Worm (Caenorhabditis elegans) whole organism, young adult: ENCODE results near the gene srd-46.

Source experiments
- C06A6.2 ChIP-seq: fragments of 200-800 bp; sonication (Bioruptor generic); conservative IDR thresholded peaks from 2 replicates; pipeline ENCODE4 v1.3.6; 2022; ENCODE audit warnings: missing genetic modification characterization, missing compliant biosample characterization
- D2030.7 ChIP-seq: fragments of 200-800 bp; sonication (Bioruptor generic); IDR thresholded peaks from 2 replicates; pipeline ENCODE4 v1.3.6; 2022; ENCODE audit warnings: missing genetic modification reagents, missing genetic modification characterization, missing compliant biosample characterization
- F33H1.4 ChIP-seq: fragments of 200-800 bp; sonication (Bioruptor generic); IDR thresholded peaks from 2 replicates; pipeline ENCODE4 v1.3.6; 2022; ENCODE audit warnings: missing genetic modification reagents, missing genetic modification characterization, missing compliant biosample characterization
- F37B4.10 ChIP-seq: fragments of 200-800 bp; sonication (Bioruptor generic); IDR thresholded peaks from 2 replicates; pipeline ENCODE4 v1.3.6; 2022; ENCODE audit warnings: missing genetic modification characterization, missing compliant biosample characterization
- F39B2.1 ChIP-seq: fragments of 200-800 bp; sonication (Bioruptor generic); IDR thresholded peaks from 2 replicates; pipeline ENCODE4 v1.3.6; 2022; ENCODE audit warnings: missing genetic modification reagents, missing genetic modification characterization, missing compliant biosample characterization
- F49E8.2 ChIP-seq: sonication (generic microtip); optimal IDR thresholded peaks from 3 replicates; lab custom pipeline; 2017; ENCODE audit warnings: missing genetic modification characterization, mild to moderate bottlenecking, missing compliant biosample characterization, antibody characterized with exemption, moderate library complexity; ENCODE audit not compliant: insufficient read depth
- F55B11.4 ChIP-seq: sonication (generic microtip); optimal IDR thresholded peaks from 2 replicates; lab custom pipeline; 2016; ENCODE audit warnings: missing compliant biosample characterization, missing genetic modification characterization, borderline replicate concordance; ENCODE audit not compliant: insufficient read depth
- K12H6.12 ChIP-seq: fragments of 200-800 bp; sonication (Bioruptor generic); optimal IDR thresholded peaks from 2 replicates; lab custom pipeline; 2018; ENCODE audit warnings: mild to moderate bottlenecking, missing genetic modification characterization, missing compliant biosample characterization
- Y53G8AR.9 ChIP-seq: fragments of 200-800 bp; sonication (Bioruptor generic); conservative IDR thresholded peaks from 2 replicates; pipeline ENCODE4 v1.3.6; 2022; ENCODE audit warnings: missing genetic modification reagents, missing genetic modification characterization, missing compliant biosample characterization
- Y79H2A.3 ChIP-seq: fragments of 200-800 bp; sonication (Bioruptor generic); conservative IDR thresholded peaks from 2 replicates; pipeline ENCODE4 v1.3.6; 2022; ENCODE audit warnings: missing genetic modification reagents, missing genetic modification characterization, missing compliant biosample characterization
- Y95B8A.8 ChIP-seq: fragments of 200-800 bp; sonication (Bioruptor generic); IDR thresholded peaks from 2 replicates; pipeline ENCODE4 v1.3.6; 2022; ENCODE audit warnings: missing genetic modification reagents, missing genetic modification characterization, missing compliant biosample characterization
- ZK185.1 ChIP-seq: sonication (generic microtip); optimal IDR thresholded peaks from 2 replicates; lab custom pipeline; 2016; ENCODE audit warnings: mild to moderate bottlenecking, missing genetic modification characterization, missing compliant biosample characterization; ENCODE audit not compliant: poor library complexity, severe bottlenecking
- ama-1 ChIP-seq, 3 experiments: fragments of 150-350 bp in 1 of 3; sonication (generic microtip) in 2 of 3; optimal IDR thresholded peaks; 2 replicates each; lab custom pipeline; 2014 to 2018; ENCODE audit warnings: missing biosample characterization in 2 of 3, missing genetic modification characterization in 2 of 3, missing genetic modification reagents in 2 of 3
- aptf-3 ChIP-seq: fragments of 200-800 bp; sonication (Bioruptor generic); IDR thresholded peaks from 2 replicates; pipeline ENCODE4 v1.3.6; 2022; ENCODE audit warnings: missing genetic modification characterization, missing compliant biosample characterization
- bed-1 ChIP-seq: fragments of 200-800 bp; sonication (Bioruptor generic); IDR thresholded peaks from 2 replicates; pipeline ENCODE4 v1.3.6; 2022; ENCODE audit warnings: missing genetic modification reagents, missing genetic modification characterization, missing compliant biosample characterization
- cebp-1 ChIP-seq, 2 experiments: fragments of 200-800 bp in 1 of 2; sonication (Bioruptor generic) in 1 of 2; sonication (generic microtip) in 1 of 2; IDR thresholded peaks in 1 of 2; optimal IDR thresholded peaks in 1 of 2; 2 replicates each; pipeline versions ENCODE4 v1.3.6 to Lab custom; 2017 to 2022; ENCODE audit warnings: missing compliant biosample characterization in 2 of 2, missing genetic modification characterization in 2 of 2, mild to moderate bottlenecking in 1 of 2, missing genetic modification reagents in 1 of 2, moderate library complexity in 1 of 2
- ceh-58 ChIP-seq: fragments of 200-800 bp; sonication (Bioruptor generic); IDR thresholded peaks from 2 replicates; pipeline ENCODE4 v1.3.6; 2022; ENCODE audit warnings: missing genetic modification characterization, missing compliant biosample characterization
- ceh-79 ChIP-seq: sonication (generic microtip); optimal IDR thresholded peaks from 2 replicates; lab custom pipeline; 2017; ENCODE audit warnings: mild to moderate bottlenecking, missing genetic modification characterization, missing compliant biosample characterization
- ceh-91 ChIP-seq: fragments of 200-800 bp; sonication (Bioruptor generic); IDR thresholded peaks from 2 replicates; pipeline ENCODE4 v1.3.6; 2022; ENCODE audit warnings: missing genetic modification reagents, missing genetic modification characterization, missing compliant biosample characterization
- dpff-1 ChIP-seq: sonication (generic microtip); optimal IDR thresholded peaks from 2 replicates; lab custom pipeline; 2017; ENCODE audit warnings: mild to moderate bottlenecking, missing genetic modification characterization, missing compliant biosample characterization
- dpl-1 ChIP-seq: fragments of 150-350 bp; optimal IDR thresholded peaks from 2 replicates; lab custom pipeline; 2014; ENCODE audit warnings: missing biosample characterization, missing genetic modification reagents, missing genetic modification characterization
- efl-1 ChIP-seq: fragments of 150-350 bp; optimal IDR thresholded peaks from 2 replicates; lab custom pipeline; 2014; ENCODE audit warnings: missing biosample characterization, missing genetic modification reagents, missing genetic modification characterization
- egl-18 ChIP-seq: fragments of 200-800 bp; sonication (Bioruptor generic); IDR thresholded peaks from 2 replicates; pipeline ENCODE4 v1.3.6; 2022; ENCODE audit warnings: missing genetic modification reagents, missing genetic modification characterization, missing compliant biosample characterization
- egl-44 ChIP-seq: fragments of 200-800 bp; sonication (Bioruptor generic); IDR thresholded peaks from 2 replicates; pipeline ENCODE4 v1.3.6; 2022; ENCODE audit warnings: missing genetic modification reagents, missing genetic modification characterization, missing compliant biosample characterization
- ets-4 ChIP-seq: fragments of 200-800 bp; sonication (Bioruptor generic); optimal IDR thresholded peaks from 2 replicates; lab custom pipeline; 2018; ENCODE audit warnings: mild to moderate bottlenecking, missing genetic modification characterization, missing compliant biosample characterization
- fkh-3 ChIP-seq: sonication (generic microtip); optimal IDR thresholded peaks from 2 replicates; lab custom pipeline; 2016; ENCODE audit warnings: mild to moderate bottlenecking, missing genetic modification characterization, missing compliant biosample characterization
- hmg-20 ChIP-seq: fragments of 200-800 bp; sonication (Bioruptor generic); IDR thresholded peaks from 2 replicates; pipeline ENCODE4 v1.3.6; 2022; ENCODE audit warnings: missing genetic modification reagents, missing genetic modification characterization, missing compliant biosample characterization
- lag-1 ChIP-seq: fragments of 200-800 bp; sonication (Bioruptor generic); IDR thresholded peaks from 2 replicates; pipeline ENCODE4 v1.3.6; 2022; ENCODE audit warnings: missing genetic modification reagents, missing genetic modification characterization, missing compliant biosample characterization
- let-526 ChIP-seq: fragments of 200-800 bp; sonication (Bioruptor generic); IDR thresholded peaks from 2 replicates; pipeline ENCODE4 v1.3.6; 2022; ENCODE audit warnings: missing genetic modification reagents, missing genetic modification characterization, missing compliant biosample characterization
- let-607 ChIP-seq, 2 experiments: fragments of 200-800 bp in 1 of 2; sonication (Bioruptor generic) in 1 of 2; sonication (generic microtip) in 1 of 2; optimal IDR thresholded peaks; 2 replicates each; lab custom pipeline; 2016 to 2018; ENCODE audit warnings: mild to moderate bottlenecking in 2 of 2, missing compliant biosample characterization in 2 of 2, missing genetic modification characterization in 2 of 2, moderate library complexity in 2 of 2, missing genotype in 1 of 2
- lin-26 ChIP-seq: fragments of 200-800 bp; sonication (Bioruptor generic); IDR thresholded peaks from 2 replicates; pipeline ENCODE4 v1.3.6; 2022; ENCODE audit warnings: missing genetic modification reagents, missing genetic modification characterization, missing compliant biosample characterization
- lin-40 ChIP-seq: sonication (generic microtip); optimal IDR thresholded peaks from 2 replicates; lab custom pipeline; 2016; ENCODE audit warnings: missing genetic modification characterization, mild to moderate bottlenecking, missing compliant biosample characterization, missing genotype, missing genetic modification reagents
- madf-6 ChIP-seq: fragments of 200-800 bp; sonication (Bioruptor generic); IDR thresholded peaks from 2 replicates; pipeline ENCODE4 v1.3.6; 2022; ENCODE audit warnings: missing genetic modification reagents, missing genetic modification characterization, missing compliant biosample characterization
- mcd-1 ChIP-seq: fragments of 200-800 bp; sonication (Bioruptor generic); IDR thresholded peaks from 2 replicates; pipeline ENCODE4 v1.3.6; 2022; ENCODE audit warnings: missing genetic modification reagents, missing genetic modification characterization, missing compliant biosample characterization
- mxl-1 ChIP-seq: sonication (generic microtip); optimal IDR thresholded peaks from 2 replicates; lab custom pipeline; 2016; ENCODE audit warnings: missing genetic modification characterization, missing compliant biosample characterization
- nfya-1 ChIP-seq: sonication (generic microtip); optimal IDR thresholded peaks from 2 replicates; lab custom pipeline; 2017; ENCODE audit warnings: antibody characterized with exemption, missing compliant biosample characterization, missing genetic modification characterization, borderline replicate concordance; ENCODE audit not compliant: insufficient read depth
- nhr-120 ChIP-seq: fragments of 200-800 bp; sonication (Bioruptor generic); IDR thresholded peaks from 2 replicates; pipeline ENCODE4 v1.3.6; 2022; ENCODE audit warnings: missing genetic modification characterization, missing compliant biosample characterization
- nhr-27 ChIP-seq: fragments of 200-800 bp; sonication (Bioruptor generic); optimal IDR thresholded peaks from 2 replicates; lab custom pipeline; 2018; ENCODE audit warnings: mild to moderate bottlenecking, missing genetic modification characterization, moderate library complexity, missing compliant biosample characterization
- nhr-80 ChIP-seq: sonication (generic microtip); optimal IDR thresholded peaks from 2 replicates; lab custom pipeline; 2016; ENCODE audit warnings: missing genetic modification characterization, missing compliant biosample characterization
- pha-4 ChIP-seq: fragments of 150-350 bp; sonication (generic microtip); optimal IDR thresholded peaks from 2 replicates; lab custom pipeline; 2014; ENCODE audit warnings: missing biosample characterization, missing genetic modification reagents, missing genetic modification characterization
- snpc-3.4 ChIP-seq: sonication (generic microtip); optimal IDR thresholded peaks from 2 replicates; lab custom pipeline; 2017; ENCODE audit warnings: missing genetic modification characterization, mild to moderate bottlenecking, missing compliant biosample characterization, antibody characterized with exemption, moderate library complexity, missing genotype, missing genetic modification reagents
- sptf-2 ChIP-seq: fragments of 200-800 bp; sonication (Bioruptor generic); optimal IDR thresholded peaks from 2 replicates; lab custom pipeline; 2018; ENCODE audit warnings: mild to moderate bottlenecking, missing genetic modification characterization, missing compliant biosample characterization
- tlf-1 ChIP-seq: fragments of 200-800 bp; sonication (Bioruptor generic); optimal IDR thresholded peaks from 2 replicates; lab custom pipeline; 2018; ENCODE audit warnings: mild to moderate bottlenecking, missing genetic modification characterization, missing compliant biosample characterization
- unc-130 ChIP-seq: sonication (generic microtip); optimal IDR thresholded peaks from 2 replicates; lab custom pipeline; 2016; ENCODE audit warnings: missing genetic modification reagents, missing genetic modification characterization, missing compliant biosample characterization
- unc-62 ChIP-seq: fragments of 150-350 bp; optimal IDR thresholded peaks from 2 replicates; lab custom pipeline; 2014; ENCODE audit warnings: missing biosample characterization, missing genetic modification reagents, missing genetic modification characterization
- xnd-1 ChIP-seq: sonication (generic microtip); optimal IDR thresholded peaks from 2 replicates; lab custom pipeline; 2016; ENCODE audit warnings: missing genotype, missing genetic modification reagents, missing genetic modification characterization, missing compliant biosample characterization
- ztf-18 ChIP-seq: sonication (generic microtip); optimal IDR thresholded peaks from 2 replicates; lab custom pipeline; 2016; ENCODE audit warnings: missing genotype, mild to moderate bottlenecking, missing genetic modification characterization, missing compliant biosample characterization

Gene srd-46

DNA sequence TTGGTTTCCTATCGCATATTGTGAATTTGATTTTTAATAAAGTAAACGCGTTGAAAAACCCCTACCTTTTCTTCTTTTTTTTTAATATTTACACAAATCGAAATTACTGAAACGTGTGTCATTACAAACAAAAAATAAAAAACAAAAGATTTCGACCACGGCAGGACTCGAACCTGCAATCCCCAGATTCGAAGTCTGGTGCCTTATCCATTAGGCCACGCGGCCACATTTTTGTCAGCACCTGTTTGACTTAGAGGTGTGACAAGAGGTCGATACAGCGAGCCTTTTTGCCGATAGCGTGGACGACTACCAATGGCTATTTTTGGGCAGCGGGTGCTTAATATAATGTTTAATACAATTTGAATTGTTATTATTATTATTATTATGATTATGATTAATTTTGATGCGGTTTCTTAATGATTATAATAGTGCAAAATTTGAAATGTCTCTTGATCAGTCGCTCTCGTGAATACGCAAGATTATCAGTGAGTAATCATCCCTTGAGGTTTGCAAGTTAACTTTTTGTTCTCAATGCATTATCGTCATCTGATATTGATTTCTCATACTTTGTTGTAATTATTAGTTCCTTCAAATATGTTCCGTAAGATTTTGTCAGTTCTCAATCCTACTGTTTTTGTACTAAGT, 6.1 kb downstream of the srd-46 start, which contains the start of gene srd-44 (continued):
- no peak for TF ChIP-seq egl-44 (GFP tag; lab: Robert Waterston, UW)
- no peak for TF ChIP-seq F49E8.2
- peak; percentile 48 for TF ChIP-seq mxl-1 (tag; lab: Kevin White, UChicago)
- no peak for TF ChIP-seq ceh-58 (GFP tag; lab: Robert Waterston, UW)
- TF ChIP-seq D2030.7 (GFP tag; lab: Robert Waterston, UW) = no peak; the same call in 1 of the 2 replicates
- no peak for TF ChIP-seq ceh-91
- no peak for TF ChIP-seq madf-6 (GFP tag; lab: Robert Waterston, UW)
- no peak for TF ChIP-seq xnd-1 (tag; lab: Kevin White, UChicago)
- no peak for TF ChIP-seq C06A6.2 (GFP tag; lab: Robert Waterston, UW)
- TF ChIP-seq fkh-3 (tag; lab: Kevin White, UChicago) = no peak
- TF ChIP-seq tlf-1 (GFP tag; lab: Kevin White, UChicago) = no peak
- no peak for TF ChIP-seq dpl-1 (GFP tag; lab: Kevin White, UChicago)
- TF ChIP-seq ceh-79 (tag; lab: Kevin White, UChicago) = no peak
- TF ChIP-seq unc-130 (GFP tag; lab: Kevin White, UChicago) = peak; percentile 18
- TF ChIP-seq let-607 (tag; optimal IDR thresholded peaks at IDR 0.05; lab: Kevin White, UChicago) = no peak
- no peak for TF ChIP-seq mcd-1 (GFP tag; lab: Robert Waterston, UW)
- TF ChIP-seq Y95B8A.8 = no peak
- no peak for TF ChIP-seq Y53G8AR.9 (GFP tag; lab: Robert Waterston, UW)
- no peak for TF ChIP-seq F39B2.1 (GFP tag; lab: Robert Waterston, UW)
- TF ChIP-seq dpff-1 = no peak
- peak; percentile 86 for TF ChIP-seq lin-26
- TF ChIP-seq ama-1 (optimal IDR thresholded peaks at IDR 0.05; lab: Kevin White, UChicago) = no peak
- TF ChIP-seq ama-1 (GFP tag; optimal IDR thresholded peaks at IDR 0.05; lab: Kevin White, UChicago) = no peak
- no peak for TF ChIP-seq nhr-120
- TF ChIP-seq aptf-3 (GFP tag; lab: Robert Waterston, UW) = no peak
- no peak for TF ChIP-seq F55B11.4 (tag; lab: Kevin White, UChicago)
- TF ChIP-seq unc-62 (GFP tag; lab: Kevin White, UChicago) = no peak
- TF ChIP-seq K12H6.12 (tag; lab: Kevin White, UChicago) = no peak
- TF ChIP-seq ztf-18 (tag; lab: Kevin White, UChicago) = peak; percentile 30
- TF ChIP-seq nfya-1 (tag; lab: Kevin White, UChicago) = no peak
- TF ChIP-seq nhr-80 = no peak
- no peak for TF ChIP-seq lin-40 (tag; lab: Kevin White, UChicago)
- TF ChIP-seq egl-18 (GFP tag; lab: Robert Waterston, UW) = no peak
- TF ChIP-seq bed-1 (GFP tag; lab: Robert Waterston, UW) = no peak
- peak; percentile 60; the same call in 1 of the 2 replicates for TF ChIP-seq hmg-20 (GFP tag; lab: Robert Waterston, UW)
- no peak for TF ChIP-seq ets-4 (GFP tag; lab: Kevin White, UChicago)
- TF ChIP-seq let-526 (GFP tag; lab: Robert Waterston, UW) = no peak
- peak; percentile 83 for TF ChIP-seq ZK185.1 (tag; lab: Kevin White, UChicago)
- peak; percentile 40 for TF ChIP-seq snpc-3.4 (tag; lab: Kevin White, UChicago)
- TF ChIP-seq sptf-2 (GFP tag; lab: Kevin White, UChicago) = no peak
- TF ChIP-seq efl-1 (GFP tag; lab: Kevin White, UChicago) = no peak
- TF ChIP-seq nhr-27 = no peak
- no peak for TF ChIP-seq F37B4.10 (GFP tag; lab: Robert Waterston, UW)
- no peak for TF ChIP-seq lag-1
- no peak for TF ChIP-seq F33H1.4 (GFP tag; lab: Robert Waterston, UW)
- no peak for TF ChIP-seq pha-4 (tag; lab: Kevin White, UChicago)
- no peak for TF ChIP-seq cebp-1 (GFP tag; IDR thresholded peaks at IDR 0.05; lab: Robert Waterston, UW)
- TF ChIP-seq cebp-1 (tag; optimal IDR thresholded peaks at IDR 0.05; lab: Kevin White, UChicago) = no peak
- no peak for TF ChIP-seq Y79H2A.3 (GFP tag; lab: Robert Waterston, UW)
